Fruit fly (Drosophila melanogaster): ENCODE measurements around the gene CG32536.

dm6 chrX:19248426-19249217 is 28.1 kb downstream of the CG32536 start, which contains the start of gene Hs3st-B:
- no peak for TF ChIP-seq ash1 (GFP tag; optimal IDR thresholded peaks at IDR 0.05)
- no peak for TF ChIP-seq D19A (tag; optimal IDR thresholded peaks at IDR 0.05)

Data from whole organism, embryonic.